Worm (Caenorhabditis elegans) whole organism, L2 larva: ENCODE measurements around the gene apx-1.

Experiments used
- C34F6.9 ChIP-seq: fragments of 150-350 bp; optimal IDR thresholded peaks from 2 replicates; lab custom pipeline; 2014; ENCODE audit warnings: missing biosample characterization, missing genetic modification characterization
- R02D3.7 ChIP-seq: fragments of 150-350 bp; optimal IDR thresholded peaks from 2 replicates; lab custom pipeline; 2014; ENCODE audit warnings: missing biosample characterization, missing genetic modification characterization
- Y55F3AM.14 ChIP-seq: fragments of 200-800 bp; sonication (Bioruptor generic); optimal IDR thresholded peaks from 2 replicates; lab custom pipeline; 2018; ENCODE audit warnings: mild to moderate bottlenecking, missing genetic modification characterization, missing compliant biosample characterization
- ZK546.5 ChIP-seq: sonication (generic microtip); optimal IDR thresholded peaks from 2 replicates; lab custom pipeline; 2017; ENCODE audit warnings: missing biosample characterization, missing genetic modification characterization
- alr-1 ChIP-seq: fragments of 150-350 bp; optimal IDR thresholded peaks from 2 replicates; lab custom pipeline; 2014; ENCODE audit warnings: missing biosample characterization, missing genetic modification characterization
- aly-2 ChIP-seq: fragments of 150-350 bp; optimal IDR thresholded peaks from 2 replicates; lab custom pipeline; 2014; ENCODE audit warnings: missing biosample characterization, missing genetic modification characterization
- ama-1 ChIP-seq: fragments of 150-350 bp; optimal IDR thresholded peaks from 2 replicates; lab custom pipeline; 2018; ENCODE audit warnings: inconsistent platforms
- ceh-16 ChIP-seq: fragments of 150-350 bp; optimal IDR thresholded peaks from 2 replicates; lab custom pipeline; 2014; ENCODE audit warnings: missing biosample characterization, missing genetic modification characterization
- ceh-82 ChIP-seq: fragments of 150-350 bp; optimal IDR thresholded peaks from 2 replicates; lab custom pipeline; 2014; ENCODE audit warnings: missing biosample characterization, missing genetic modification characterization
- crh-2 ChIP-seq: sonication (generic microtip); optimal IDR thresholded peaks from 2 replicates; lab custom pipeline; 2017; ENCODE audit warnings: missing biosample characterization, missing genetic modification characterization
- dmd-4 ChIP-seq: sonication (generic microtip); optimal IDR thresholded peaks from 2 replicates; lab custom pipeline; 2017; ENCODE audit warnings: missing biosample characterization, missing genetic modification characterization
- elt-1 ChIP-seq: fragments of 150-350 bp; optimal IDR thresholded peaks from 2 replicates; lab custom pipeline; 2014; ENCODE audit warnings: missing biosample characterization, missing genetic modification characterization
- gmeb-1 ChIP-seq: fragments of 150-350 bp; optimal IDR thresholded peaks from 2 replicates; lab custom pipeline; 2014; ENCODE audit warnings: missing biosample characterization, missing genetic modification characterization
- lin-11 ChIP-seq: fragments of 150-350 bp; sonication (generic microtip); optimal IDR thresholded peaks from 2 replicates; lab custom pipeline; 2014; ENCODE audit warnings: missing biosample characterization, missing genetic modification characterization, inconsistent platforms, mixed read lengths
- lin-13 ChIP-seq: fragments of 150-350 bp; optimal IDR thresholded peaks from 2 replicates; lab custom pipeline; 2014; ENCODE audit warnings: missing biosample characterization, missing genetic modification reagents, missing genetic modification characterization
- lin-39 ChIP-seq: fragments of 150-350 bp; optimal IDR thresholded peaks from 2 replicates; lab custom pipeline; 2014; ENCODE audit warnings: missing biosample characterization, missing genetic modification reagents, missing genetic modification characterization
- lsy-2 ChIP-seq, 2 experiments: fragments of 150-350 bp in 1 of 2; sonication (generic microtip) in 1 of 2; optimal IDR thresholded peaks; 2 replicates each; lab custom pipeline; 2014 to 2017; ENCODE audit warnings: missing biosample characterization in 2 of 2, missing genetic modification characterization in 2 of 2
- mab-5 ChIP-seq: fragments of 150-350 bp; optimal IDR thresholded peaks from 2 replicates; lab custom pipeline; 2014; ENCODE audit warnings: missing biosample characterization, missing genetic modification characterization
- mbf-1 ChIP-seq: sonication (generic microtip); optimal IDR thresholded peaks from 2 replicates; lab custom pipeline; 2017; ENCODE audit warnings: missing biosample characterization, missing genetic modification characterization
- mdl-1 ChIP-seq, 2 experiments: fragments of 150-350 bp in 1 of 2; sonication (generic microtip) in 1 of 2; optimal IDR thresholded peaks; 2 replicates each; lab custom pipeline; 2017; ENCODE audit warnings: missing biosample characterization in 2 of 2, missing genetic modification characterization in 2 of 2
- nhr-10 ChIP-seq: sonication (generic microtip); optimal IDR thresholded peaks from 2 replicates; lab custom pipeline; 2017; ENCODE audit warnings: missing biosample characterization, missing genetic modification characterization
- nhr-11 ChIP-seq: fragments of 150-350 bp; optimal IDR thresholded peaks from 2 replicates; lab custom pipeline; 2014; ENCODE audit warnings: missing biosample characterization, missing genetic modification characterization
- nhr-12 ChIP-seq: fragments of 150-350 bp; optimal IDR thresholded peaks from 2 replicates; lab custom pipeline; 2014; ENCODE audit warnings: missing biosample characterization, missing genetic modification characterization
- nhr-129 ChIP-seq: fragments of 150-350 bp; optimal IDR thresholded peaks from 2 replicates; lab custom pipeline; 2014; ENCODE audit warnings: missing biosample characterization, missing genetic modification characterization
- nhr-21 ChIP-seq: fragments of 150-350 bp; optimal IDR thresholded peaks from 2 replicates; lab custom pipeline; 2014; ENCODE audit warnings: missing biosample characterization, missing genetic modification characterization
- nhr-23 ChIP-seq: fragments of 150-350 bp; optimal IDR thresholded peaks from 2 replicates; lab custom pipeline; 2014; ENCODE audit warnings: missing biosample characterization, missing genetic modification reagents, missing genetic modification characterization
- nhr-237 ChIP-seq: fragments of 150-350 bp; optimal IDR thresholded peaks from 2 replicates; lab custom pipeline; 2014; ENCODE audit warnings: missing biosample characterization, missing genetic modification characterization
- nhr-25 ChIP-seq: fragments of 150-350 bp; sonication (generic microtip); optimal IDR thresholded peaks from 3 replicates; lab custom pipeline; 2014; ENCODE audit warnings: missing biosample characterization, missing genetic modification characterization
- nhr-77 ChIP-seq: fragments of 150-350 bp; optimal IDR thresholded peaks from 2 replicates; lab custom pipeline; 2014; ENCODE audit warnings: missing biosample characterization, missing genetic modification characterization
- peb-1 ChIP-seq: fragments of 150-350 bp; optimal IDR thresholded peaks from 2 replicates; lab custom pipeline; 2014; ENCODE audit warnings: missing biosample characterization, missing genetic modification characterization
- skn-1 ChIP-seq: sonication (generic microtip); optimal IDR thresholded peaks from 2 replicates; lab custom pipeline; 2017; ENCODE audit warnings: missing biosample characterization, missing genetic modification characterization
- sma-9 ChIP-seq, 2 experiments: fragments of 150-350 bp in 1 of 2; sonication (generic microtip) in 1 of 2; optimal IDR thresholded peaks; 2 replicates each; lab custom pipeline; 2014 to 2016; ENCODE audit warnings: missing genetic modification characterization in 2 of 2, mild to moderate bottlenecking in 1 of 2, missing biosample characterization in 1 of 2, missing compliant biosample characterization in 1 of 2, missing genetic modification reagents in 1 of 2, moderate library complexity in 1 of 2
- snpc-4 ChIP-seq: fragments of 150-350 bp; optimal IDR thresholded peaks from 2 replicates; lab custom pipeline; 2014; ENCODE audit warnings: missing biosample characterization, missing genetic modification characterization
- unc-39 ChIP-seq: fragments of 150-350 bp; optimal IDR thresholded peaks from 2 replicates; lab custom pipeline; 2014; ENCODE audit warnings: missing biosample characterization, missing genetic modification characterization
- unc-55 ChIP-seq: fragments of 150-350 bp; sonication (generic microtip); optimal IDR thresholded peaks from 3 replicates; lab custom pipeline; 2014; ENCODE audit warnings: missing biosample characterization, missing genetic modification reagents, missing genetic modification characterization
- unc-62 ChIP-seq: fragments of 150-350 bp; optimal IDR thresholded peaks from 2 replicates; lab custom pipeline; 2014; ENCODE audit warnings: missing biosample characterization, missing genetic modification reagents, missing genetic modification characterization
- zag-1 ChIP-seq: fragments of 150-350 bp; optimal IDR thresholded peaks from 2 replicates; lab custom pipeline; 2014; ENCODE audit warnings: missing biosample characterization, missing genetic modification characterization
- ztf-1 ChIP-seq: fragments of 200-800 bp; sonication (Bioruptor generic); conservative IDR thresholded peaks from 2 replicates; pipeline ENCODE4 v1.3.6; 2022; ENCODE audit warnings: missing genetic modification characterization, missing compliant biosample characterization
- ztf-11 ChIP-seq: sonication (generic microtip); optimal IDR thresholded peaks from 2 replicates; lab custom pipeline; 2017; ENCODE audit warnings: missing biosample characterization, missing genetic modification characterization
- ztf-4 ChIP-seq: fragments of 150-350 bp; optimal IDR thresholded peaks from 2 replicates; lab custom pipeline; 2014; ENCODE audit warnings: missing biosample characterization, missing genetic modification characterization

The apx-1 gene

ce11 chrV:3204433-3204832, 5.6 kb upstream of the apx-1 start:
- TF ChIP-seq skn-1: no peak

- no peak for TF ChIP-seq dmd-4 (tag; lab: Kevin White, UChicago)
- TF ChIP-seq mab-5 (tag; lab: Kevin White, UChicago): no peak
- TF ChIP-seq nhr-12 (tag; lab: Kevin White, UChicago): no peak
- no peak for TF ChIP-seq aly-2 (tag; lab: Kevin White, UChicago)
- TF ChIP-seq ztf-11 (tag; lab: Kevin White, UChicago): no peak
- no peak for TF ChIP-seq ama-1 (lab: Kevin White, UChicago)
- TF ChIP-seq unc-55 (GFP tag; lab: Kevin White, UChicago): peak; percentile 8
These were observed 1.1 kb upstream of the apx-1 start for ce11 chrV:3208940-3209339.

- TF ChIP-seq C34F6.9 (tag; lab: Kevin White, UChicago) (no peak), nhr-77 (tag; lab: Kevin White, UChicago) (no peak), mbf-1 (no peak), snpc-4 (tag; lab: Kevin White, UChicago) (no peak), ztf-4 (no peak), ceh-82 (tag; lab: Kevin White, UChicago) (no peak), nhr-11 (no peak), nhr-21 (tag; lab: Kevin White, UChicago) (no peak), peb-1 (tag; lab: Kevin White, UChicago) (no peak), ZK546.5 (tag; lab: Kevin White, UChicago) (no peak), alr-1 (tag; lab: Kevin White, UChicago) (no peak), ceh-16 (no peak), unc-55 (GFP tag; lab: Kevin White, UChicago) (no peak), unc-39 (tag; lab: Kevin White, UChicago) (no peak), skn-1 (no peak), dmd-4 (tag; lab: Kevin White, UChicago) (no peak)
- TF ChIP-seq, all 48 proteins: peak for 0
These were observed 8.6 kb downstream of the apx-1 start for ce11 chrV:3218604-3219003.

- TF ChIP-seq gmeb-1 (no peak), mdl-1 (tag; optimal IDR thresholded peaks at IDR 0.05; lab: Kevin White, UChicago) (no peak), lin-39 (tag; lab: Kevin White, UChicago) (no peak), ZK546.5 (tag; lab: Kevin White, UChicago) (no peak), snpc-4 (tag; lab: Kevin White, UChicago) (no peak), R02D3.7 (tag; lab: Kevin White, UChicago) (no peak), unc-39 (tag; lab: Kevin White, UChicago) (no peak), sma-9 (GFP tag; optimal IDR thresholded peaks at IDR 0.05; lab: Kevin White, UChicago) (no peak), sma-9 (tag; optimal IDR thresholded peaks at IDR 0.05; lab: Kevin White, UChicago) (no peak), zag-1 (tag; lab: Kevin White, UChicago) (no peak), crh-2 (tag; lab: Kevin White, UChicago) (no peak)
- TF ChIP-seq, all 48 proteins: peak for 0
These were observed 17.4 kb downstream of the apx-1 start, which contains the start of gene K08D9.2 for ce11 chrV:3227373-3227772. K08D9.2 (plus strand) TSS chrV:3227673.

- TF ChIP-seq nhr-77 (tag; lab: Kevin White, UChicago): no peak
- no peak for TF ChIP-seq ztf-11 (tag; lab: Kevin White, UChicago)
- TF ChIP-seq mdl-1 (tag; optimal IDR thresholded peaks at IDR 0.05; lab: Kevin White, UChicago): no peak
- no peak for TF ChIP-seq nhr-11
- no peak for TF ChIP-seq nhr-23 (tag; lab: Kevin White, UChicago)
- no peak for TF ChIP-seq nhr-25 (tag; lab: Kevin White, UChicago)
- no peak for TF ChIP-seq lsy-2 (tag; optimal IDR thresholded peaks at IDR 0.05; lab: Kevin White, UChicago)
- TF ChIP-seq elt-1: no peak
- no peak for TF ChIP-seq ztf-1 (GFP tag; lab: Robert Waterston, UW)
These were observed 20.2 kb downstream of the apx-1 start for ce11 chrV:3230150-3230549.

- TF ChIP-seq sma-9 (GFP tag; optimal IDR thresholded peaks at IDR 0.05; lab: Kevin White, UChicago) (no peak), sma-9 (tag; optimal IDR thresholded peaks at IDR 0.05; lab: Kevin White, UChicago) (no peak), lin-11 (tag; lab: Kevin White, UChicago) (no peak), nhr-12 (tag; lab: Kevin White, UChicago) (no peak), lsy-2 (tag; optimal IDR thresholded peaks at IDR 0.05; lab: Kevin White, UChicago) (no peak), peb-1 (tag; lab: Kevin White, UChicago) (no peak), C34F6.9 (tag; lab: Kevin White, UChicago) (no peak), nhr-10 (tag; lab: Kevin White, UChicago) (no peak), nhr-237 (tag; lab: Kevin White, UChicago) (no peak), ZK546.5 (tag; lab: Kevin White, UChicago) (no peak), unc-39 (tag; lab: Kevin White, UChicago) (no peak), unc-55 (GFP tag; lab: Kevin White, UChicago) (no peak), snpc-4 (tag; lab: Kevin White, UChicago) (no peak), ceh-16 (no peak), nhr-129 (tag; lab: Kevin White, UChicago) (no peak), unc-62 (GFP tag; lab: Kevin White, UChicago) (no peak), Y55F3AM.14 (GFP tag; lab: Kevin White, UChicago) (no peak), nhr-11 (no peak), lin-13 (no peak)
These were observed 20.6 kb downstream of the apx-1 start, which contains the start of gene K08D9.10 for ce11 chrV:3230597-3230996. K08D9.10 (plus strand) TSS chrV:3230897.
